Fruit fly (Drosophila melanogaster): ENCODE results near the gene CG15042.
A peak's percentile ranks its signal among the peaks of the same experiment; 100 is the strongest.

Gene CG15042

DNA sequence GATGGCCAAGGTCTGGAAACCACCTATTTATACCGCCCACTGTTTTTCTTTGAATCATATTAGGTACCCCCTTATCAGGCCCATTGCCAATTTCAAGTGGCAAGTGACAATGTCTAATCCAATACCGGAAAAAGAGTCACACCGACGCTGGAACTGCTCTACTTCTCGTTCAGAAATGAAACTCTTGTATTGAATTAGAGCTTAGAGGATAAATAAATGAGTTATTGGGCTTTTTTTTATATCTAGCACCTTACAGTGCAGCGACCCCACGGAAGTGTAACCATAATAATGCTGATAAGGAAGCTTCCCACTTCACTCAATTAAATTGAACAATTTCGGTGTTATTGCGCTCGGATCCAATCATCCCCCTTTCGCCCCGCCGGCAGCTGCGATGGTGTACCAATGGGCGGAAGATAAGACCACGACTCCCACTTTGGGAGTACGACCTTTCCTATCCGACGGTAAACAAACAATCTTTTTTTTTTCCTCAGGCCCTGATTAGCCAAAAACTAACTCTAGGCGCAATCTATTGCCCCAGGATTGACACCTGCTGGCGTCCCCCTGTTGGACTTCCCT lies 33.8 kb downstream of the CG15042 start, which contains the start of gene CG15043 (continued):
- TF ChIP-seq CHES-1-like (GFP tag; optimal IDR thresholded peaks at IDR 0.05) (no peak), Lhr (GFP tag; optimal IDR thresholded peaks at IDR 0.05) (no peak), CG1529 (GFP tag; optimal IDR thresholded peaks at IDR 0.05) (no peak), CG10209 (GFP tag; optimal IDR thresholded peaks at IDR 0.05) (peak; percentile 23), CG11504 (tag; optimal IDR thresholded peaks at IDR 0.05) (peak; percentile 48), unc-4 (GFP tag; IDR thresholded peaks at IDR 0.05; ENCODE audit: partially characterized antibody) (no peak), rib (GFP tag; IDR thresholded peaks at IDR 0.05) (peak; percentile 23; the same call in 1 of the 2 replicates), D (optimal IDR thresholded peaks at IDR 0.05) (no peak), D (GFP tag; optimal IDR thresholded peaks at IDR 0.05) (no peak), sqz (GFP tag; optimal IDR thresholded peaks at IDR 0.05) (no peak), Optix (GFP tag; IDR thresholded peaks at IDR 0.05) (no peak), Meics (GFP tag; optimal IDR thresholded peaks at IDR 0.05) (peak; percentile 71), CG18599 (GFP tag; optimal IDR thresholded peaks at IDR 0.05) (peak; percentile 80), sna (GFP tag; IDR thresholded peaks at IDR 0.05; ENCODE audit: partially characterized antibody) (no peak), Dref (GFP tag; IDR thresholded peaks at IDR 0.05) (no peak), run (tag; optimal IDR thresholded peaks at IDR 0.05) (no peak), CG12219 (GFP tag; optimal IDR thresholded peaks at IDR 0.05) (no peak), trem (tag; optimal IDR thresholded peaks at IDR 0.05) (no peak), Myb (GFP tag; optimal IDR thresholded peaks at IDR 0.05) (peak; percentile 29), chm (GFP tag; IDR thresholded peaks at IDR 0.05) (no peak), CG6854 (GFP tag; optimal IDR thresholded peaks at IDR 0.05) (peak; percentile 26), Trl (optimal IDR thresholded peaks at IDR 0.05) (no peak), Trl (GFP tag; optimal IDR thresholded peaks at IDR 0.05) (no peak), HLH3B (GFP tag; IDR thresholded peaks at IDR 0.05) (0 out of 2 replicates have a peak, but pooled peaks have one; percentile 32), slou (GFP tag; optimal IDR thresholded peaks at IDR 0.05) (no peak), bab2 (GFP tag; optimal IDR thresholded peaks at IDR 0.05) (no peak), sens (GFP tag) (peak; percentile 58), vnd (GFP tag; IDR thresholded peaks at IDR 0.05; ENCODE audit: partially characterized antibody) (no peak), CG7556 (GFP tag; optimal IDR thresholded peaks at IDR 0.05) (no peak), CG10274 (GFP tag; optimal IDR thresholded peaks at IDR 0.05) (peak; percentile 20), CG14014 (GFP tag; IDR thresholded peaks at IDR 0.05) (no peak), CG32772 (GFP tag; IDR thresholded peaks at IDR 0.05) (no peak; the same call in 1 of the 2 replicates), fd96Cb (tag; optimal IDR thresholded peaks at IDR 0.05) (peak; percentile 7), CG6254 (GFP tag; optimal IDR thresholded peaks at IDR 0.05) (no peak), CG9215 (GFP tag; IDR thresholded peaks at IDR 0.05) (peak; percentile 60; the same call in 1 of the 2 replicates), H2.0 (GFP tag; IDR thresholded peaks at IDR 0.05) (no peak), hkb (optimal IDR thresholded peaks at IDR 0.05) (no peak), hkb (GFP tag; IDR thresholded peaks at IDR 0.05) (peak; percentile 57), nmo (GFP tag; optimal IDR thresholded peaks at IDR 0.05) (peak; percentile 6), Ada2b (GFP tag; IDR thresholded peaks at IDR 0.05) (peak; percentile 46; the same call in 1 of the 2 replicates), MBD-R2 (GFP tag; IDR thresholded peaks at IDR 0.05) (peak; percentile 54; the same call in 1 of the 2 replicates), CG1832 (GFP tag; optimal IDR thresholded peaks at IDR 0.05) (no peak), H15 (GFP tag; IDR thresholded peaks at IDR 0.05) (no peak), zf30C (GFP tag; optimal IDR thresholded peaks at IDR 0.05) (no peak), bsh (GFP tag; optimal IDR thresholded peaks at IDR 0.05) (no peak), ap (GFP tag; IDR thresholded peaks at IDR 0.05) (0 out of 2 replicates have a peak, but pooled peaks have one; percentile 27), CG12744 (GFP tag; optimal IDR thresholded peaks at IDR 0.05) (no peak), CG33213 (GFP tag; optimal IDR thresholded peaks at IDR 0.05) (no peak), CG8290 (GFP tag; optimal IDR thresholded peaks at IDR 0.05) (no peak), CG8290 (tag; optimal IDR thresholded peaks at IDR 0.05) (no peak), zfh2 (GFP tag; optimal IDR thresholded peaks at IDR 0.05) (peak; percentile 55), Ptx1 (GFP tag; IDR thresholded peaks at IDR 0.05) (peak; percentile 72)
